Worm (Caenorhabditis elegans) whole organism, early embryonic: Measurements from ENCODE around the gene mom-1.

ENCODE experiments used
- B0310.2 ChIP-seq: sonication (generic microtip); optimal IDR thresholded peaks from 2 replicates; lab custom pipeline; 2016; ENCODE audit warnings: mild to moderate bottlenecking, missing genetic modification characterization, missing compliant biosample characterization
- F13C5.2 ChIP-seq: sonication (generic microtip); optimal IDR thresholded peaks from 2 replicates; lab custom pipeline; 2017; ENCODE audit warnings: mild to moderate bottlenecking, missing genetic modification characterization, inconsistent platforms, missing compliant biosample characterization
- aly-1 ChIP-seq: sonication (generic microtip); optimal IDR thresholded peaks from 2 replicates; lab custom pipeline; 2016; ENCODE audit warnings: missing genetic modification characterization, missing compliant biosample characterization
- ama-1 ChIP-seq: fragments of 150-350 bp; optimal IDR thresholded peaks from 2 replicates; lab custom pipeline; 2014
- ceh-13 ChIP-seq: fragments of 200-800 bp; sonication (Bioruptor generic); optimal IDR thresholded peaks from 2 replicates; lab custom pipeline; 2018; ENCODE audit warnings: mild to moderate bottlenecking, missing genetic modification characterization, missing compliant biosample characterization
- ceh-36 ChIP-seq: sonication (generic microtip); optimal IDR thresholded peaks from 2 replicates; lab custom pipeline; 2016; ENCODE audit warnings: missing genetic modification characterization, inconsistent platforms, missing compliant biosample characterization
- ets-7 ChIP-seq: sonication (generic microtip); optimal IDR thresholded peaks from 2 replicates; lab custom pipeline; 2016; ENCODE audit warnings: missing genotype, missing genetic modification characterization, missing compliant biosample characterization
- flt-1 ChIP-seq: fragments of 200-800 bp; sonication (Bioruptor generic); IDR thresholded peaks from 2 replicates; pipeline ENCODE4 v1.3.6; 2022; ENCODE audit warnings: missing genetic modification characterization, missing compliant biosample characterization
- hmbx-1 ChIP-seq: sonication (generic microtip); optimal IDR thresholded peaks from 2 replicates; lab custom pipeline; 2016; ENCODE audit warnings: mild to moderate bottlenecking, missing genetic modification characterization, missing compliant biosample characterization
- hmg-4 ChIP-seq: fragments of 200-800 bp; sonication (Bioruptor generic); optimal IDR thresholded peaks from 2 replicates; lab custom pipeline; 2018; ENCODE audit warnings: mild to moderate bottlenecking, missing genetic modification characterization, missing compliant biosample characterization
- hnd-1 ChIP-seq: sonication (generic microtip); optimal IDR thresholded peaks from 2 replicates; lab custom pipeline; 2016; ENCODE audit warnings: missing genetic modification characterization, missing compliant biosample characterization
- pes-1 ChIP-seq: fragments of 200-800 bp; sonication (Bioruptor generic); IDR thresholded peaks from 2 replicates; pipeline ENCODE4 v1.3.6; 2022; ENCODE audit warnings: missing genetic modification reagents, missing genetic modification characterization, missing compliant biosample characterization
- scrt-1 ChIP-seq: fragments of 200-800 bp; sonication (Bioruptor generic); IDR thresholded peaks from 2 replicates; pipeline ENCODE4 v1.3.6; 2022; ENCODE audit warnings: missing genetic modification characterization, missing compliant biosample characterization
- sea-1 ChIP-seq: fragments of 200-800 bp; sonication (Bioruptor generic); conservative IDR thresholded peaks from 2 replicates; pipeline ENCODE4 v1.3.6; 2022; ENCODE audit warnings: missing genetic modification characterization, missing compliant biosample characterization
- tbx-11 ChIP-seq: fragments of 200-800 bp; sonication (Bioruptor generic); IDR thresholded peaks from 2 replicates; pipeline ENCODE4 v1.3.6; 2022; ENCODE audit warnings: missing genetic modification characterization, missing compliant biosample characterization
- tbx-37 ChIP-seq: fragments of 200-800 bp; sonication (Bioruptor generic); conservative IDR thresholded peaks from 2 replicates; pipeline ENCODE4 v1.3.6; 2022; ENCODE audit warnings: missing genetic modification reagents, missing genetic modification characterization, missing compliant biosample characterization
- tra-4 ChIP-seq: sonication (generic microtip); optimal IDR thresholded peaks from 2 replicates; lab custom pipeline; 2017; ENCODE audit warnings: missing genetic modification characterization, missing compliant biosample characterization

The mom-1 gene

DNA sequence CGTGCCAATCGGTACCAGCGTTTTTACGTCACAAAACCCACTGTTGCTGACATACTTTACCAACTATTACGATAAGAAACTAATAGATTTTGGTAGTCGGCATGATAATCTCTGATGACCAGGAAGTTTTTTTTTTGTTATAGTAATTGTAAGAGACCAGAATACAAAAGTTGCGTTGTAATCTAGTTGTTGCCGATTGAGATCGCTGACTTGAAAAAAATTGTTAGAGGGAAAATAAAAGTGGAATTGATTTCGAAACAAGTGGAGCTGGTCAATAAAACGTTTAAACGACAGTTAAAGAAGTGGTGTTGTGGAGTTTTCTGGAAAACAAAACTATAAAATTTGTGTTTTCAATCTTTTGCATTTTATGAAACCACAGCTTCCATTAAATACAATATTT lies 35.9 kb upstream of the mom-1 start:
- no peak for TF ChIP-seq ets-7 (tag; lab: Kevin White, UChicago)
- no peak for TF ChIP-seq tbx-37 (GFP tag; lab: Robert Waterston, UW)
- no peak for TF ChIP-seq tra-4 (tag; lab: Kevin White, UChicago)
- no peak for TF ChIP-seq hmg-4 (GFP tag; lab: Kevin White, UChicago)
- no peak for TF ChIP-seq ceh-36
- no peak for TF ChIP-seq flt-1 (GFP tag; lab: Robert Waterston, UW)
- TF ChIP-seq pes-1 (GFP tag; lab: Robert Waterston, UW) = no peak
- no peak for TF ChIP-seq scrt-1 (GFP tag; lab: Robert Waterston, UW)
- TF ChIP-seq F13C5.2 (tag; lab: Kevin White, UChicago) = no peak
- TF ChIP-seq ceh-13 = no peak
- TF ChIP-seq sea-1 (GFP tag; lab: Robert Waterston, UW) = no peak
- TF ChIP-seq aly-1 (tag; lab: Kevin White, UChicago) = no peak
- no peak for TF ChIP-seq hnd-1 (tag; lab: Kevin White, UChicago)
- no peak for TF ChIP-seq ama-1 (lab: Kevin White, UChicago)

DNA sequence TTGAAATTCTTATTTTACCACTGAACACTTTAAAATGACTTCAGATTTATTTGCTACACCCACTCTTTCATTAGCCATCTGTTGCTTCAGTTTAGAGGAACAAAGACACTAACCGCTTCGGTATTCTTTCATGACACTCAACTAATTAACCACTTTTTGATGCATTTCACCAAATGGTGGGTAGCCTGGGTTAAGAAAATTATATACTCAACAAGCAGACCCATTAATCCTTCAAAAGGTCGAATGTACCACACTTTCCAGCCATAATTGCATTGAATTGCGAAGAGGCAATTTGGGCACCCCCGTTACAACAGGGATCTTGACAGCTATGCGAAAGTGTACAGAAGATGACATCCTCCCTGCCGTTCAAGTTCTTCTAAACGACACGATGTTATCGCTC lies 34.5 kb upstream of the mom-1 start:
- no peak for TF ChIP-seq B0310.2 (tag; lab: Kevin White, UChicago)
- no peak for TF ChIP-seq hmbx-1
- peak; percentile 17 for TF ChIP-seq hmg-4 (GFP tag; lab: Kevin White, UChicago)

DNA sequence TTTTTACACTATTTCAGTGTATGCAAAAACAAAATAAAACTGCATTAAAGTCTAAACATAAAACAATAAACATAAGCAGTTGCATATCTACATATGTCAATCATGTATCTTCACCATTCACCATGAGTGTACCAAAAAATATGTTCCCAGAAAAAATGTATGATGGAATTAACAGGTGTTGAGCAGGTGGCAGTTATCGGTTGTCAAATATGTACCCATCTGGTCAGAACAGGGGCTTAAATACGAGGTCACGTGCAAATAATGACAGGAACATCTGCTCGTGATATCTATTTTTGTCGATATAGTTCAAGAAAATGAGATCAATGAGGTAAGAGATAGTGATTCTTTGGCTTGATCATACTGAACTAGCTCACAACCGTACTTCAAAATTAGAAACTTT lies 33.8 kb upstream of the mom-1 start:
- TF ChIP-seq ceh-13 = no peak
- TF ChIP-seq ceh-36 = no peak

ce11 chrX:6263194-6263698 lies 29.7 kb upstream of the mom-1 start, which contains the start of gene W05H9.4:
TSS of gene W05H9.4 (plus strand) at chrX:6263648.
- no peak for TF ChIP-seq ama-1 (lab: Kevin White, UChicago)
- peak; percentile 78 for TF ChIP-seq hmg-4 (GFP tag; lab: Kevin White, UChicago)

ce11 chrX:6266739-6267138 lies 26.2 kb upstream of the mom-1 start, which contains the start of gene W05H9.2:
TSS of gene W05H9.2 (plus strand) at chrX:6267039.
- no peak for TF ChIP-seq sea-1 (GFP tag; lab: Robert Waterston, UW)
- TF ChIP-seq ceh-36 = no peak
- TF ChIP-seq tbx-37 (GFP tag; lab: Robert Waterston, UW) = no peak
- no peak for TF ChIP-seq hmbx-1
- no peak for TF ChIP-seq ama-1 (lab: Kevin White, UChicago)
- TF ChIP-seq ets-7 (tag; lab: Kevin White, UChicago) = no peak
- no peak for TF ChIP-seq B0310.2 (tag; lab: Kevin White, UChicago)
- no peak for TF ChIP-seq F13C5.2 (tag; lab: Kevin White, UChicago)
- TF ChIP-seq flt-1 (GFP tag; lab: Robert Waterston, UW) = no peak
- TF ChIP-seq tbx-11 (GFP tag; lab: Robert Waterston, UW) = no peak
- TF ChIP-seq tra-4 (tag; lab: Kevin White, UChicago) = no peak
- no peak for TF ChIP-seq hnd-1 (tag; lab: Kevin White, UChicago)
- TF ChIP-seq ceh-13 = no peak
- TF ChIP-seq pes-1 (GFP tag; lab: Robert Waterston, UW) = no peak
- no peak for TF ChIP-seq hmg-4 (GFP tag; lab: Kevin White, UChicago)

DNA sequence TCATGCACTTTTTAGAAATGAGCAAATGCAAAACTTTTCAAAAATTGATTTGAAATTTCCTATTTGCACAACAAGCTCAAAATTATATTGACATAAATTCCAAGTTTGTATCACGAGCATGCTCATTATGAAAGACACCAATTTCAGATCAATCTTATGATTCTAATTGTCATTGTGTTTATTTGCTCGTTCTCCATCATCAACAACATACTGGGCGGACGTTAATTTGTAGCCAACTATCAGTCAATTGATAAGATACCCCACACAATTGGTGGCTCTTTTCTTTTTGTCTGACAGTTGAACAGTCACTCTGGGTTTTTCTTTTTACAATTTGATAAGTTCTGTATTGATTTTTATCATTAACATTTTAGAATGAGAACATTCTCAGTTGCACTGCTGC lies 21.2 kb upstream of the mom-1 start, which contains the start of gene lro-1:
Gene lro-1 (plus strand): TSS at position 372 of the 400 bp plus-strand sequence.
- TF ChIP-seq ama-1 (lab: Kevin White, UChicago) = no peak
- TF ChIP-seq tbx-11 (GFP tag; lab: Robert Waterston, UW) = no peak
- no peak for TF ChIP-seq flt-1 (GFP tag; lab: Robert Waterston, UW)
- TF ChIP-seq ets-7 (tag; lab: Kevin White, UChicago) = no peak
- TF ChIP-seq pes-1 (GFP tag; lab: Robert Waterston, UW) = no peak
- TF ChIP-seq scrt-1 (GFP tag; lab: Robert Waterston, UW) = no peak
- TF ChIP-seq ceh-13 = no peak
- no peak for TF ChIP-seq hmg-4 (GFP tag; lab: Kevin White, UChicago)
- TF ChIP-seq F13C5.2 (tag; lab: Kevin White, UChicago) = no peak
- no peak for TF ChIP-seq B0310.2 (tag; lab: Kevin White, UChicago)
- TF ChIP-seq tra-4 (tag; lab: Kevin White, UChicago) = no peak
- no peak for TF ChIP-seq hnd-1 (tag; lab: Kevin White, UChicago)
- TF ChIP-seq aly-1 (tag; lab: Kevin White, UChicago) = no peak
- no peak for TF ChIP-seq sea-1 (GFP tag; lab: Robert Waterston, UW)

DNA sequence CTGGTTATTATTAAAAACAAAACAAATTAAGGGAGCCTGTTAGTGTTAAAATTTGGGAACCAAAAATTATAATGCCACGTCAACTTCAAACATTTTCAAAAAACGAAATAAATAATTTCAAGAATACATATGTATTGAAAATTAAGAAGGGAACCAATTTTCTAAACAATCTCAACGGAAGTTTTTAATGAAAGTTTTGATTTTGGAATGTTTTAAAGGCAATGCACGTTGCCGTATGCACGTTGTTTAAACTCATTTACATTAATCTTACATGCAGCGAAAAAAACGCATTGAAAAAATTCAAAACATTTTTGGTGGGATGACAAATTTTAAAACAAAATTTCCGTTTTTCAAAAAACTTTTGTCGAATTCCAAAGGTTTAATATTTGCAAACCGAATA lies 19.1 kb upstream of the mom-1 start:
- TF ChIP-seq hmbx-1 (no peak), ama-1 (lab: Kevin White, UChicago) (no peak), hnd-1 (tag; lab: Kevin White, UChicago) (no peak)

ce11 chrX:6274270-6274669 lies 18.6 kb upstream of the mom-1 start:
- TF ChIP-seq sea-1 (GFP tag; lab: Robert Waterston, UW) = no peak
- no peak for TF ChIP-seq F13C5.2 (tag; lab: Kevin White, UChicago)
- no peak for TF ChIP-seq hmbx-1
- no peak for TF ChIP-seq tbx-37 (GFP tag; lab: Robert Waterston, UW)
- TF ChIP-seq ets-7 (tag; lab: Kevin White, UChicago) = no peak
- TF ChIP-seq aly-1 (tag; lab: Kevin White, UChicago) = no peak
